Fruit fly (Drosophila melanogaster): Measurements from ENCODE around the gene CG14736.

CG14736 gene

DNA sequence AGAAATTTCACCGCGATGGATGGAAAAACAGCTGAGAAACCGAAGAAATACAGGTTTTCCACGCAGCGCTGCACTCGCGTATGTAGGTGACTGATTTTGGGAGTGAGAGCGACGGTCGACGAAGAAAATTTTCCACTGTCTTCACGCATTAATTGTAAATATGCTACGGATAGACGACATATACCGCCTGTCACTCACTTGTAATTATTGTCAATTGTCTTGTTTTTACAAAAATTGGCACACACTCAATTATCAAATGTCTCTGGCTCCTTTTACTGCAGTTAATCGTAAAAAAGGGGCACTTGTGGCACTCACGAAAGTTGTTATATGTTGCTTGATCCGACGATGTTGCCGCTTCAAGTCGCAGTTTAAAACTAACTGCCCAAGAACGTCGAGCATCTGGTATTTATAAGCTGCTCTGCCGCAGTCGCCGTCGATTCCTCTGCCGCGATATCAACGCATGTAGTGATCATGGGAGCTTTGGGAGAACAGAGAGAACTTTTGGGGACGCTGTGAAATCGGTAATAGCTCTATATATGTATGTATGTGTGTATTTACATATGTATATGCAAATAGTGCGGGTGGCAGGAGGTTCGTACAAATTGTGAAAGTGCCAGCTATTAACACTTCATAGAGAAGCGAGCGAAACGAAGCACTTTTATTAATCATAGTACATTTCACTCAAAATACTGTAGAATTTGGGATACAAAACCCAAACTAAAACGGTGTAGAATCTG lies 47.2 kb upstream of the CG14736 start, which contains the start of gene mfas (continued):
- no peak for TF ChIP-seq CG12391 (tag; optimal IDR thresholded peaks at IDR 0.05)
- no peak for TF ChIP-seq Myb (GFP tag; optimal IDR thresholded peaks at IDR 0.05)
- no peak for TF ChIP-seq Eip74EF (GFP tag; optimal IDR thresholded peaks at IDR 0.05)
- no peak for TF ChIP-seq NFAT (GFP tag; IDR thresholded peaks at IDR 0.05)
- no peak for TF ChIP-seq lilli (GFP tag; optimal IDR thresholded peaks at IDR 0.05)
- no peak for TF ChIP-seq CG10565 (GFP tag; optimal IDR thresholded peaks at IDR 0.05)
- TF ChIP-seq fu2 (GFP tag; optimal IDR thresholded peaks at IDR 0.05): no peak
- no peak for TF ChIP-seq Elba2 (GFP tag; optimal IDR thresholded peaks at IDR 0.05)
- no peak for TF ChIP-seq ken (GFP tag; IDR thresholded peaks at IDR 0.05)
- TF ChIP-seq D19B (GFP tag; optimal IDR thresholded peaks at IDR 0.05): no peak
- no peak for TF ChIP-seq scrt (GFP tag; optimal IDR thresholded peaks at IDR 0.05)
- TF ChIP-seq bsh (GFP tag; optimal IDR thresholded peaks at IDR 0.05): peak in 1 of 2 experiments; percentile 52
- no peak for TF ChIP-seq CG16863 (GFP tag; optimal IDR thresholded peaks at IDR 0.05)
- no peak for TF ChIP-seq Doc3 (GFP tag; IDR thresholded peaks at IDR 0.05; ENCODE audit: partially characterized antibody)
- peak; percentile 6 for TF ChIP-seq CG4707 (GFP tag; optimal IDR thresholded peaks at IDR 0.05)
- no peak for TF ChIP-seq Dip3 (GFP tag; optimal IDR thresholded peaks at IDR 0.05)
- TF ChIP-seq onecut (GFP tag; IDR thresholded peaks at IDR 0.05): peak; percentile 19; the same call in 1 of the 2 replicates
- no peak for TF ChIP-seq pnt (GFP tag; optimal IDR thresholded peaks at IDR 0.05)
- no peak for TF ChIP-seq Hsf (GFP tag; optimal IDR thresholded peaks at IDR 0.05)
- TF ChIP-seq tna (GFP tag; IDR thresholded peaks at IDR 0.05; ENCODE audit: partially characterized antibody): no peak
- no peak for TF ChIP-seq ash1 (GFP tag; optimal IDR thresholded peaks at IDR 0.05)
- peak; percentile 80 for TF ChIP-seq vvl (GFP tag; IDR thresholded peaks at IDR 0.05)
- TF ChIP-seq CG1024 (GFP tag; IDR thresholded peaks at IDR 0.05): peak; percentile 19; the same call in 1 of the 2 replicates
- no peak for TF ChIP-seq bab2 (GFP tag; optimal IDR thresholded peaks at IDR 0.05)
- no peak for TF ChIP-seq CG11560 (tag; IDR thresholded peaks at IDR 0.05)
- TF ChIP-seq dmrt11E (tag; optimal IDR thresholded peaks at IDR 0.05): no peak
- peak; percentile 16 for TF ChIP-seq Xrp1 (GFP tag; IDR thresholded peaks at IDR 0.05)
- TF ChIP-seq nmo (GFP tag; optimal IDR thresholded peaks at IDR 0.05): no peak
- TF ChIP-seq CG10321 (GFP tag; IDR thresholded peaks at IDR 0.05): no peak
- TF ChIP-seq Dip2 (GFP tag; IDR thresholded peaks at IDR 0.05): no peak
- no peak for TF ChIP-seq Dfd (GFP tag; optimal IDR thresholded peaks at IDR 0.05)
- TF ChIP-seq CG33557 (GFP tag; optimal IDR thresholded peaks at IDR 0.05): peak; percentile 41
- TF ChIP-seq prd (optimal IDR thresholded peaks at IDR 0.05): no peak
- no peak for TF ChIP-seq prd (GFP tag; IDR thresholded peaks at IDR 0.05)
- peak; percentile 7 for TF ChIP-seq CG12219 (GFP tag; optimal IDR thresholded peaks at IDR 0.05)
- no peak for TF ChIP-seq CG15073 (GFP tag; optimal IDR thresholded peaks at IDR 0.05)
- no peak for TF ChIP-seq CG31224 (GFP tag; IDR thresholded peaks at IDR 0.05)
- no peak for TF ChIP-seq Dp (GFP tag; optimal IDR thresholded peaks at IDR 0.05)
- no peak for TF ChIP-seq peb (GFP tag; IDR thresholded peaks at IDR 0.05)
- TF ChIP-seq E2f2 (GFP tag; IDR thresholded peaks at IDR 0.05): no peak; the same call in 1 of the 2 replicates
- TF ChIP-seq CG17186 (GFP tag; optimal IDR thresholded peaks at IDR 0.05): no peak
- TF ChIP-seq chm (GFP tag; IDR thresholded peaks at IDR 0.05): no peak
- no peak for TF ChIP-seq CG4404 (GFP tag; IDR thresholded peaks at IDR 0.05)
- no peak for TF ChIP-seq lola (GFP tag; optimal IDR thresholded peaks at IDR 0.05)
- TF ChIP-seq cad (GFP tag; optimal IDR thresholded peaks at IDR 0.05): no peak
- TF ChIP-seq CG13296 (GFP tag; optimal IDR thresholded peaks at IDR 0.05): no peak
- TF ChIP-seq lov (optimal IDR thresholded peaks at IDR 0.05): no peak
- TF ChIP-seq lov (GFP tag; IDR thresholded peaks at IDR 0.05): no peak; the same call in 2 of the 3 replicates
- TF ChIP-seq jigr1 (GFP tag; IDR thresholded peaks at IDR 0.05): no peak
- TF ChIP-seq Hmx (GFP tag; optimal IDR thresholded peaks at IDR 0.05): no peak
- TF ChIP-seq Rx (GFP tag; IDR thresholded peaks at IDR 0.05): no peak
